Worm (Caenorhabditis elegans): ENCODE measurements around the gene clc-9.
A peak's percentile ranks its signal among the peaks of the same experiment; 100 is the strongest.

DNA sequence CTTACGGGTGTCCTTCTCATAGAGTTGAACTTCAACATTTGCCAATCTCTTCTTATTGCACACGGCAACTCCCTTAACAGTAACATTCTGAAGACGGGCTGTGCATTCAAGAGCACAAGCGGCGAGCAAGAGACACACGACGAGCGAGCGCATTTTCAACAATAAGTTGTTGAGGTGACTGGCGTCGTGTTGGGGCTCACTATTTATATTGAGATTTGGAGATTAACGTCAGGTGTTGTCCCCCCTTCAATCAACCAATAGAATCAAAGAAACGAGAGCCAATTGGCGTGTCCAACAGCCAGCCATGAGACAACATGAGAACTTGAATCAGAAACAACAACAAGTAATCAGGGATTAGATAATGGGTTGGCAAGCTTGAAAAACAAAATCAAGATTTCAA, 48.8 kb upstream of the clc-9 start, which contains the start of gene ttr-16:
- TF ChIP-seq mab-5 (tag; optimal IDR thresholded peaks at IDR 0.05) (no peak), skn-1 (tag; optimal IDR thresholded peaks at IDR 0.05) (no peak), ztf-4 (tag; optimal IDR thresholded peaks at IDR 0.05) (no peak), elt-3 (tag; optimal IDR thresholded peaks at IDR 0.05) (no peak), ceh-82 (tag; optimal IDR thresholded peaks at IDR 0.05) (no peak), egl-27 (tag; optimal IDR thresholded peaks at IDR 0.05) (no peak), fos-1 (tag; optimal IDR thresholded peaks at IDR 0.05) (no peak), lin-39 (tag; optimal IDR thresholded peaks at IDR 0.05) (no peak), snpc-4 (tag; optimal IDR thresholded peaks at IDR 0.05) (no peak), nhr-23 (tag; optimal IDR thresholded peaks at IDR 0.05) (no peak), aly-2 (tag; optimal IDR thresholded peaks at IDR 0.05) (no peak), lsy-2 (tag; optimal IDR thresholded peaks at IDR 0.05) (peak in 1 of 2 experiments; percentile 49)
